Fruit fly (Drosophila melanogaster): Measurements from ENCODE around the gene CG10063.

DNA sequence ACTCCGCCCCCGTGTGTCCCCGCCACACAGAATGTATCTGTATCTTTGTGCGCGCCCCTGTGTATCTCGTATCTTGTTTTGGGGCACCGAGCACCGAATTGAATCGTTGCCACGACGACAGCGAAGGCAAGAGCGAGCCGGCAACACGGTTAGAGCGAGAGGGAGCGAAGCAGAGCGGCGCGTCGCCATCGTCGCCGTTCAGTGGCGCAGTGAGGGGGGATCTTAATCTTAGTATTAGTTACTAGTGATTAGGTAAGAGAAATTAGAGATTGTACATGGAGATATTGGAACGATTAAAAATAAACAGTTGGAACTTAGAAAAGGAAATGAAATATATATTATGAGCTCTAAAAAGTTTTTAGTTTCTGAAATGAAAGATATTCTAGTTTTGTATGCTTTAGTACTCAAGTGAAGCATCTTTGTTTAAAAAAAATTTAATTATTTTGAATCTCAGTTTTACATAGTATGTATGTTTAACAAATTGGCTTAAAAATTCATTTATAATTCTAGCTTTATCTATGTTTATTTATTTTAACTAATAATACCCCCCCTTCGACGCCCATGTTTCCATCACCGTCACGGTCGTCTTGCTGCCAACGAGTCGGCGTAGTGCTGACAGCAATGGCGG lies 16.8 kb upstream of the CG10063 start:
- TF ChIP-seq CG12768 (GFP tag; optimal IDR thresholded peaks at IDR 0.05): no peak
- no peak for TF ChIP-seq Clk (GFP tag; optimal IDR thresholded peaks at IDR 0.05)
- TF ChIP-seq CG1620 (GFP tag; optimal IDR thresholded peaks at IDR 0.05): no peak
- TF ChIP-seq tj (GFP tag; optimal IDR thresholded peaks at IDR 0.05): no peak
- TF ChIP-seq toe (GFP tag; optimal IDR thresholded peaks at IDR 0.05): no peak
